Worm (Caenorhabditis elegans) whole organism, L3 larva: Measurements from ENCODE around the gene fip-2.

ENCODE experiments used
- R02D3.7 ChIP-seq: fragments of 150-350 bp; optimal IDR thresholded peaks from 2 replicates; lab custom pipeline; 2014; ENCODE audit warnings: missing biosample characterization, missing genetic modification characterization
- ZK546.5 ChIP-seq: sonication (generic microtip); optimal IDR thresholded peaks from 2 replicates; lab custom pipeline; 2017; ENCODE audit warnings: missing biosample characterization, missing genetic modification characterization
- aly-2 ChIP-seq: fragments of 150-350 bp; optimal IDR thresholded peaks from 2 replicates; lab custom pipeline; 2014; ENCODE audit warnings: missing biosample characterization, missing genetic modification characterization
- ama-1 ChIP-seq: fragments of 150-350 bp; optimal IDR thresholded peaks from 2 replicates; lab custom pipeline; 2018
- ceh-16 ChIP-seq: sonication (generic microtip); optimal IDR thresholded peaks from 2 replicates; lab custom pipeline; 2017; ENCODE audit warnings: missing biosample characterization, missing genetic modification characterization
- ceh-28 ChIP-seq: fragments of 150-350 bp; optimal IDR thresholded peaks from 2 replicates; lab custom pipeline; 2014; ENCODE audit warnings: missing biosample characterization, missing genetic modification reagents, missing genetic modification characterization
- ceh-82 ChIP-seq: fragments of 150-350 bp; optimal IDR thresholded peaks from 2 replicates; lab custom pipeline; 2014; ENCODE audit warnings: missing biosample characterization, missing genetic modification characterization
- daf-12 ChIP-seq: fragments of 150-350 bp; optimal IDR thresholded peaks from 2 replicates; lab custom pipeline; 2014; ENCODE audit warnings: missing biosample characterization, missing genetic modification reagents, missing genetic modification characterization
- egl-27 ChIP-seq: sonication (generic microtip); optimal IDR thresholded peaks from 4 replicates; lab custom pipeline; 2017; ENCODE audit warnings: missing biosample characterization, missing genetic modification reagents, missing genetic modification characterization
- egl-5 ChIP-seq: fragments of 150-350 bp; optimal IDR thresholded peaks from 2 replicates; lab custom pipeline; 2017; ENCODE audit warnings: missing biosample characterization, missing genetic modification reagents, missing genetic modification characterization, inconsistent platforms
- elt-1 ChIP-seq: fragments of 150-350 bp; optimal IDR thresholded peaks from 2 replicates; lab custom pipeline; 2014; ENCODE audit warnings: missing biosample characterization, missing genetic modification characterization
- elt-2 ChIP-seq: sonication (generic microtip); optimal IDR thresholded peaks from 2 replicates; lab custom pipeline; 2016; ENCODE audit warnings: missing genetic modification reagents, mild to moderate bottlenecking, missing genetic modification characterization, missing compliant biosample characterization
- elt-3 ChIP-seq, 3 experiments: fragments of 150-350 bp in 1 of 3; sonication (generic microtip) in 2 of 3; optimal IDR thresholded peaks; 2 replicates in 2 of 3; 4 replicates in 1 of 3; lab custom pipeline; 2014 to 2017; ENCODE audit warnings: missing biosample characterization in 3 of 3, missing genetic modification characterization in 3 of 3
- hmg-11 ChIP-seq: sonication (generic microtip); optimal IDR thresholded peaks from 2 replicates; lab custom pipeline; 2016; ENCODE audit warnings: missing genetic modification characterization, missing compliant biosample characterization
- jun-1 ChIP-seq: fragments of 150-350 bp; optimal IDR thresholded peaks from 2 replicates; lab custom pipeline; 2014; ENCODE audit warnings: missing biosample characterization, missing genetic modification reagents, missing genetic modification characterization
- lin-15B ChIP-seq: fragments of 150-350 bp; optimal IDR thresholded peaks from 2 replicates; lab custom pipeline; 2014; ENCODE audit warnings: missing biosample characterization, missing genetic modification characterization
- lsy-12 ChIP-seq: sonication (generic microtip); optimal IDR thresholded peaks from 2 replicates; lab custom pipeline; 2016; ENCODE audit warnings: mild to moderate bottlenecking, missing genetic modification characterization, missing compliant biosample characterization
- mdl-1 ChIP-seq: fragments of 150-350 bp; optimal IDR thresholded peaks from 2 replicates; lab custom pipeline; 2014; ENCODE audit warnings: missing biosample characterization, missing genetic modification characterization
- mml-1 ChIP-seq: fragments of 150-350 bp; sonication (generic microtip); optimal IDR thresholded peaks from 3 replicates; lab custom pipeline; 2014; ENCODE audit warnings: missing biosample characterization, missing genetic modification characterization
- nhr-11 ChIP-seq: fragments of 150-350 bp; optimal IDR thresholded peaks from 2 replicates; lab custom pipeline; 2014; ENCODE audit warnings: missing biosample characterization, missing genetic modification characterization
- nhr-12 ChIP-seq: fragments of 150-350 bp; optimal IDR thresholded peaks from 2 replicates; lab custom pipeline; 2014; ENCODE audit warnings: missing biosample characterization, missing genetic modification characterization
- nhr-23 ChIP-seq: fragments of 150-350 bp; optimal IDR thresholded peaks from 2 replicates; lab custom pipeline; 2014; ENCODE audit warnings: missing biosample characterization, missing genetic modification reagents, missing genetic modification characterization
- nhr-237 ChIP-seq: fragments of 150-350 bp; optimal IDR thresholded peaks from 2 replicates; lab custom pipeline; 2014; ENCODE audit warnings: missing biosample characterization, missing genetic modification characterization
- nhr-25 ChIP-seq: sonication (generic microtip); optimal IDR thresholded peaks from 2 replicates; lab custom pipeline; 2017; ENCODE audit warnings: missing biosample characterization, missing genetic modification characterization
- nhr-28 ChIP-seq: fragments of 150-350 bp; optimal IDR thresholded peaks from 2 replicates; lab custom pipeline; 2014; ENCODE audit warnings: missing biosample characterization, missing genetic modification characterization
- nhr-43 ChIP-seq: sonication (generic microtip); optimal IDR thresholded peaks from 2 replicates; lab custom pipeline; 2016; ENCODE audit warnings: mild to moderate bottlenecking, missing genetic modification characterization, missing compliant biosample characterization; ENCODE audit not compliant: poor library complexity, severe bottlenecking
- nhr-67 ChIP-seq: fragments of 150-350 bp; optimal IDR thresholded peaks from 2 replicates; lab custom pipeline; 2014; ENCODE audit warnings: missing biosample characterization, missing genetic modification characterization
- nhr-76 ChIP-seq: fragments of 150-350 bp; sonication (generic microtip); optimal IDR thresholded peaks from 5 replicates; lab custom pipeline; 2014; ENCODE audit warnings: missing biosample characterization, missing genetic modification characterization
- nhr-77 ChIP-seq: fragments of 150-350 bp; optimal IDR thresholded peaks from 2 replicates; lab custom pipeline; 2014; ENCODE audit warnings: missing biosample characterization, missing genetic modification characterization
- pha-4 ChIP-seq: fragments of 150-350 bp; optimal IDR thresholded peaks from 2 replicates; lab custom pipeline; 2014; ENCODE audit warnings: missing biosample characterization, missing genetic modification reagents, missing genetic modification characterization
- pqm-1 ChIP-seq: fragments of 150-350 bp; optimal IDR thresholded peaks from 2 replicates; lab custom pipeline; 2017; ENCODE audit warnings: missing biosample characterization, missing genetic modification characterization, inconsistent platforms
- skn-1 ChIP-seq: fragments of 150-350 bp; optimal IDR thresholded peaks from 2 replicates; lab custom pipeline; 2014; ENCODE audit warnings: missing biosample characterization, missing genetic modification characterization
- snpc-4 ChIP-seq: fragments of 150-350 bp; optimal IDR thresholded peaks from 2 replicates; lab custom pipeline; 2014; ENCODE audit warnings: missing biosample characterization, missing genetic modification characterization
- tbx-2 ChIP-seq: sonication (generic microtip); optimal IDR thresholded peaks from 2 replicates; lab custom pipeline; 2016; ENCODE audit warnings: mild to moderate bottlenecking, missing genetic modification characterization, missing compliant biosample characterization
- unc-39 ChIP-seq: sonication (generic microtip); optimal IDR thresholded peaks from 4 replicates; lab custom pipeline; 2017; ENCODE audit warnings: missing biosample characterization, missing genetic modification characterization
- zag-1 ChIP-seq: fragments of 150-350 bp; optimal IDR thresholded peaks from 2 replicates; lab custom pipeline; 2014; ENCODE audit warnings: missing biosample characterization, missing genetic modification characterization
- ztf-11 ChIP-seq: fragments of 150-350 bp; optimal IDR thresholded peaks from 2 replicates; lab custom pipeline; 2014; ENCODE audit warnings: missing biosample characterization, missing genetic modification characterization
- ztf-4 ChIP-seq: fragments of 150-350 bp; optimal IDR thresholded peaks from 2 replicates; lab custom pipeline; 2014; ENCODE audit warnings: missing biosample characterization, missing genetic modification characterization

The fip-2 gene

DNA sequence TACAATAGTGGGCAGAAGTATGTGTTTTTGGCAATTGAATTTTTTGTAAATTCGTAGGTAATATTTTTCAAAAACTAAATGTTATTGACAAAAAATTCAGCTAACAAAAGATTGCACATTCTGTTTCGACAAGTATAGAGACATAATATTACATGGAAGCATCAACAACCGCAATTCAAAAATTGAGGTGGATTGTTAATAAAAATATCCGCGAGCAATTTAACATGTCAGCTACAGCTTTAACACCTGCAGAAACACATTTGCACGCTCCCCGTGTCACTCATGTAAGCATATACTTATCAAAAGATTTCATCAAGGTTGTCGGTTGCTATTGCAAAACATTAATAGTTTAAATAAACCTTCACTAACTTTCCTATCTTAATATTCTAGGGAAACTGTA is 32.1 kb upstream of the fip-2 start, which contains the start of gene srsx-34:
TSS of gene srsx-34 (plus strand) at position 301 of the 400 bp plus-strand sequence.
- TF ChIP-seq ceh-82 (tag; lab: Kevin White, UChicago) (no peak), nhr-23 (no peak), hmg-11 (tag; lab: Kevin White, UChicago) (no peak), nhr-67 (tag; lab: Kevin White, UChicago) (no peak), egl-5 (tag; lab: Kevin White, UChicago) (no peak), jun-1 (tag; lab: Kevin White, UChicago) (no peak), ceh-28 (tag; lab: Kevin White, UChicago) (no peak), nhr-237 (tag; lab: Kevin White, UChicago) (no peak), lsy-12 (tag; lab: Kevin White, UChicago) (no peak), tbx-2 (tag; lab: Kevin White, UChicago) (no peak), unc-39 (tag; lab: Kevin White, UChicago) (no peak), nhr-77 (tag; lab: Kevin White, UChicago) (no peak), mml-1 (tag; lab: Kevin White, UChicago) (no peak), egl-27 (tag; lab: Kevin White, UChicago) (no peak), elt-3 (tag; optimal IDR thresholded peaks at IDR 0.05; lab: Kevin White, UChicago) (no peak), elt-1 (tag; lab: Kevin White, UChicago) (no peak), skn-1 (tag; lab: Kevin White, UChicago) (no peak), pqm-1 (tag; lab: Kevin White, UChicago) (no peak), nhr-12 (tag; lab: Kevin White, UChicago) (no peak)

DNA sequence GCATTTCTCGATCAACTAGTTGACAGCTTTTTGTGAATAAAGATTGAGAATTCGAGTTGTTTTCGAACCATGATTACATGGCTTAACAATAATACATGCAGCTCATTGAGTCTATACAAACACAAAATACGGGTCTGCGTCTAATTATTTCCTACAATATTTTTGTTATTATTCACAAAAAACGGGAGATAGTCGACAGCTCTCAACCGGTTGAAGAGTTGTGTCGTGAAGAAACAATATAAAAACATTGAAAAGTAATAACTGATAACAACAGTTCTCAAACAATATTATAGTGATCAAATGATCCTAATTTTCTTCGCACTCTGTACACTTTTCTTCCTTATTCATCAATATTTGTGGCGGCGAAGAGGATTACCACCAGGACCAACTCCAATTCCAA is 26.7 kb upstream of the fip-2 start, which contains the start of gene cyp-33B1:
TSS of gene cyp-33B1 (plus strand) at position 301 of the 400 bp plus-strand sequence.
- TF ChIP-seq ztf-4 (tag; lab: Kevin White, UChicago): no peak
- TF ChIP-seq ZK546.5 (tag; lab: Kevin White, UChicago): no peak
- TF ChIP-seq snpc-4: no peak
- no peak for TF ChIP-seq ceh-82 (tag; lab: Kevin White, UChicago)
- no peak for TF ChIP-seq jun-1 (tag; lab: Kevin White, UChicago)
- no peak for TF ChIP-seq nhr-76 (tag; lab: Kevin White, UChicago)
- no peak for TF ChIP-seq nhr-23
- no peak for TF ChIP-seq mdl-1
- no peak for TF ChIP-seq skn-1 (tag; lab: Kevin White, UChicago)
- TF ChIP-seq R02D3.7 (tag; lab: Kevin White, UChicago): no peak
- no peak for TF ChIP-seq daf-12 (tag; lab: Kevin White, UChicago)
- TF ChIP-seq egl-27 (tag; lab: Kevin White, UChicago): no peak
- TF ChIP-seq elt-3 (tag; optimal IDR thresholded peaks at IDR 0.05; lab: Kevin White, UChicago): no peak
- TF ChIP-seq ama-1 (lab: Kevin White, UChicago): no peak
- no peak for TF ChIP-seq lin-15B (tag; lab: Kevin White, UChicago)
- TF ChIP-seq, all 47 proteins: peak for 0

DNA sequence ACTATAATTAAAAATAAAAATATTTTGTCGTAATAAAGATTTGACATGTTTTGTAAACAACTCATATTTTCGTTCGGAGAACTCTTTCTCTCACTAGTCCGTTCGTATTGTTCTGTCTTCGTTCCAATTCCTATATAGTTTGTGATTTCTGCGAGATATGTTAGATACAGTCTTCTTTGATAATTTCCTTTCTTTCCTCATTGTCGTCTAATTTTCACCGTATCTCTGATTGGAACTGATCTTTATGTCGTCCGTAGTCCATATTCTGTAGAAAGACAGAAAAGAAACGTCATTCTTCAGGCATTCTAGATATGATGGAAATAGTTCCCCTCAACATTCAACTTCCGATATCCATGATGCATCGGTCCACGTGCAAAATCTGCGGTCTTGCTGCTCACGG is 22.9 kb upstream of the fip-2 start, which contains the start of gene nhr-30:
TSS of gene nhr-30 (plus strand) at position 301 of the 400 bp plus-strand sequence.
- TF ChIP-seq nhr-12 (tag; lab: Kevin White, UChicago) (no peak), ztf-11 (tag; lab: Kevin White, UChicago) (no peak), ama-1 (lab: Kevin White, UChicago) (no peak), ceh-16 (tag; lab: Kevin White, UChicago) (no peak)

DNA sequence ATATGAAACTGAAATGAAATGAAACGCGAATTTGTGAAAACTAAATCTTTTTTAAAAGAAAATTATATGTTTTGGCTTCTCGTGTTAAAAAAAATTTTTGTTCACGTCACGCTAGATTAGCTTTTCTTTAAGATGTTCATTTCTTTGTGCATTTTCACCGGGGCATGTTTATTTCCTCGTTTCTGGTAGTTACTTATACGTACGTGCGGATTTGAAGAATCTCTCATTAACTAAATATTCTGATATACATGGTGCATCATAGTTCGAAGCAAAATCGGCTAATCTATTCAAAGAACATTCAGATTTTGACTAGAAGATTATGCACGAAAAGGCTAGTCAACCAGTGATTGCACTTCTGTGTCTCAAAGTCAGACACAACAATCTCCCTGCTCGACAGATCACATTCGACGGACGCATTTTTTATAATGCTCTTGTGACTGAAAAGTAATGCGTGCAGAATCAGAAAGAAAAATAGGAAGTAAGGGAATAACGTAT is 20.2 kb upstream of the fip-2 start, which contains the start of gene C25E10.17:
TSS of gene C25E10.17 (minus strand) at position 51 of the 495 bp plus-strand sequence.
- TF ChIP-seq snpc-4: no peak
- no peak for TF ChIP-seq nhr-28
- TF ChIP-seq nhr-11 (tag; lab: Kevin White, UChicago): peak; percentile 23

DNA sequence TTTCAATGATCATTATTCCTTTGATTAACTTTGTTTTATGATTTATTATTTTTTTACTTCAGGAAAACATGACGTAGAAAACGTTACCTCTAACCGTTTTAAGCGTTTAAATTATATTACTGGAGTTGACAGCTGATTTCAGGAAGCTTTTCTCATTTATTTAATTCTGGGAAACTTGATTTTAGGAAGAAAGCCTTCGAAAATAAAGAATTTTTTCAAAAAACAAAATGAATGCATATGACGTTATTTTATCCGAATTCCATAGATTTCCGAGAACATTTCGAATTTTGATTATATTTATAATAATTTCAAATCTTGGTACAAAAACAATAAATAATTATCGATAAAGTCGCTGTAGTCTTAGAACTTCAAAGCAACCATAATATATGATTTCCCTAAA is 18.5 kb upstream of the fip-2 start:
- TF ChIP-seq pha-4 (tag; lab: Kevin White, UChicago): no peak
- no peak for TF ChIP-seq ztf-11 (tag; lab: Kevin White, UChicago)
- TF ChIP-seq unc-39 (tag; lab: Kevin White, UChicago): no peak
- no peak for TF ChIP-seq nhr-43 (tag; lab: Kevin White, UChicago)
- no peak for TF ChIP-seq daf-12 (tag; lab: Kevin White, UChicago)
- TF ChIP-seq nhr-25: no peak
- no peak for TF ChIP-seq ceh-16 (tag; lab: Kevin White, UChicago)
- no peak for TF ChIP-seq nhr-77 (tag; lab: Kevin White, UChicago)
- no peak for TF ChIP-seq elt-3 (tag; optimal IDR thresholded peaks at IDR 0.05; lab: Kevin White, UChicago)
- no peak for TF ChIP-seq ceh-28 (tag; lab: Kevin White, UChicago)
- no peak for TF ChIP-seq elt-2
- no peak for TF ChIP-seq aly-2
- no peak for TF ChIP-seq hmg-11 (tag; lab: Kevin White, UChicago)
- TF ChIP-seq nhr-237 (tag; lab: Kevin White, UChicago): no peak
- TF ChIP-seq ZK546.5 (tag; lab: Kevin White, UChicago): no peak
- no peak for TF ChIP-seq egl-27 (tag; lab: Kevin White, UChicago)
- no peak for TF ChIP-seq nhr-12 (tag; lab: Kevin White, UChicago)
- no peak for TF ChIP-seq zag-1
